Worm (Caenorhabditis elegans) whole organism, late embryonic: Measurements from ENCODE around the gene srh-38.

Experiments
- ceh-24 ChIP-seq: sonication (generic microtip); optimal IDR thresholded peaks from 2 replicates; lab custom pipeline; 2016; ENCODE audit warnings: mild to moderate bottlenecking, missing genetic modification characterization, missing compliant biosample characterization
- elt-2 ChIP-seq: sonication (generic microtip); optimal IDR thresholded peaks from 2 replicates; lab custom pipeline; 2016; ENCODE audit warnings: missing genetic modification reagents, missing genetic modification characterization, missing compliant biosample characterization
- hlh-13 ChIP-seq: fragments of 200-800 bp; sonication (Bioruptor generic); optimal IDR thresholded peaks from 2 replicates; lab custom pipeline; 2018; ENCODE audit warnings: mild to moderate bottlenecking, missing genetic modification characterization, missing compliant biosample characterization
- sox-4 ChIP-seq: sonication (generic microtip); optimal IDR thresholded peaks from 2 replicates; lab custom pipeline; 2017; ENCODE audit warnings: mild to moderate bottlenecking, missing genetic modification characterization, inconsistent platforms, missing compliant biosample characterization

DNA sequence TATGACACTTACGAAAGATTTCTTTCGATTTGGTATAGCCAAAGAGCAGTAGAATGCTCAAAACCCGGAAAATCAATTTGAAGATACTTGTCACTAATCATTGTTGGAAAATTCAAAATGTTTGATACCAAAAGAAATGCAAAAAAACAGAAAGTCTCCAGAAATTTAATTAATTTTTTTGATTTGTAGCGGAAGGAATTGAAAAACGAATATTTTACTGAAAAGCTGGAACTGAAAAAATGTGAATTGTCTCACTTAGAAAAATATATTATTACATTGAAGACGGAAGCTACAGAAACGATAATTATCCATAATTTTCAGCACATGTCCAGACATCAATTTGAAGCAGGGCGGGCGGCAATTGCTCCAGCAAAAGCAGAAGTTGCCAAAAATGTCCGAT lies 40.5 kb upstream of the srh-38 start, which contains the start of gene srw-138:
- no peak for TF ChIP-seq ceh-24
- no peak for TF ChIP-seq sox-4 (tag; lab: Kevin White, UChicago)
- TF ChIP-seq elt-2 (tag; lab: Kevin White, UChicago), result no peak
- no peak for TF ChIP-seq hlh-13 (GFP tag; lab: Kevin White, UChicago)
